Fruit fly (Drosophila melanogaster): Measurements from ENCODE around the gene Jon66Ci.

Gene Jon66Ci

dm6 chr3L:8440771-8441549 is 49.6 kb downstream of the Jon66Ci start (continued):
- TF ChIP-seq caup (GFP tag; optimal IDR thresholded peaks at IDR 0.05; ENCODE audit: severe bottlenecking): peak; percentile 9
- no peak for TF ChIP-seq NC2α (GFP tag; optimal IDR thresholded peaks at IDR 0.05)
- TF ChIP-seq CG4617 (GFP tag; optimal IDR thresholded peaks at IDR 0.05; ENCODE audit: borderline replicate concordance): no peak
- no peak for TF ChIP-seq CG2199 (GFP tag; IDR thresholded peaks at IDR 0.05)
- TF ChIP-seq NK7.1 (GFP tag; optimal IDR thresholded peaks at IDR 0.05): peak; percentile 24
- no peak for TF ChIP-seq twi (tag; optimal IDR thresholded peaks at IDR 0.05)
- no peak for TF ChIP-seq pzg (GFP tag; optimal IDR thresholded peaks at IDR 0.05)
- TF ChIP-seq ken (GFP tag; IDR thresholded peaks at IDR 0.05): no peak
- no peak; the same call in 2 of the 3 replicates for TF ChIP-seq dysf (GFP tag; IDR thresholded peaks at IDR 0.05)
- TF ChIP-seq CG12769 (tag; optimal IDR thresholded peaks at IDR 0.05): no peak
- no peak for TF ChIP-seq Bgb (GFP tag; IDR thresholded peaks at IDR 0.05; ENCODE audit: partially characterized antibody)
- TF ChIP-seq CG17328 (GFP tag; IDR thresholded peaks at IDR 0.05): no peak
- peak; percentile 50 for TF ChIP-seq fd3F (GFP tag; optimal IDR thresholded peaks at IDR 0.05)
- TF ChIP-seq sob (GFP tag; IDR thresholded peaks at IDR 0.05): no peak
- no peak; the same call in 1 of the 2 replicates for TF ChIP-seq seq (GFP tag; IDR thresholded peaks at IDR 0.05)
- peak; percentile 60 for TF ChIP-seq CG15269 (tag; optimal IDR thresholded peaks at IDR 0.05)
- peak; percentile 23 for TF ChIP-seq CoRest (tag; optimal IDR thresholded peaks at IDR 0.05)
- TF ChIP-seq CG3726 (GFP tag; IDR thresholded peaks at IDR 0.05): no peak
- peak; percentile 20 for TF ChIP-seq CG16863 (GFP tag; optimal IDR thresholded peaks at IDR 0.05)
- TF ChIP-seq CG8924 (tag; optimal IDR thresholded peaks at IDR 0.05): no peak
- no peak for TF ChIP-seq p53 (GFP tag; optimal IDR thresholded peaks at IDR 0.05)
- peak; percentile 58 for TF ChIP-seq CG2120 (GFP tag; optimal IDR thresholded peaks at IDR 0.05)
- TF ChIP-seq Deaf1 (tag; optimal IDR thresholded peaks at IDR 0.05): no peak
- TF ChIP-seq ci (GFP tag; IDR thresholded peaks at IDR 0.05): peak; percentile 18; the same call in 1 of the 3 replicates
- no peak for TF ChIP-seq Antp (GFP tag; optimal IDR thresholded peaks at IDR 0.05)
- peak; percentile 91 for TF ChIP-seq Drgx (GFP tag; IDR thresholded peaks at IDR 0.05)
- TF ChIP-seq Meics (GFP tag; optimal IDR thresholded peaks at IDR 0.05): peak; percentile 63
- TF ChIP-seq wor (GFP tag; IDR thresholded peaks at IDR 0.05): no peak
- no peak for TF ChIP-seq Sox100B (GFP tag; optimal IDR thresholded peaks at IDR 0.05)
- no peak for TF ChIP-seq ftz-f1 (GFP tag; optimal IDR thresholded peaks at IDR 0.05)
- peak; percentile 1 for TF ChIP-seq CG14710 (tag; optimal IDR thresholded peaks at IDR 0.05)
- no peak for TF ChIP-seq CG32532 (GFP tag; IDR thresholded peaks at IDR 0.05)
- TF ChIP-seq bab2 (GFP tag; optimal IDR thresholded peaks at IDR 0.05): peak; percentile 10
- no peak for TF ChIP-seq Doc2 (GFP tag; IDR thresholded peaks at IDR 0.05)
- no peak for TF ChIP-seq CG18764 (GFP tag; optimal IDR thresholded peaks at IDR 0.05)
- no peak for TF ChIP-seq wdn (GFP tag; IDR thresholded peaks at IDR 0.05)
- TF ChIP-seq CG10366 (GFP tag; IDR thresholded peaks at IDR 0.05): 0 out of 2 replicates have a peak, but pooled peaks have one; percentile 35
- peak; percentile 99 for TF ChIP-seq nom (GFP tag; optimal IDR thresholded peaks at IDR 0.05)
- TF ChIP-seq CG34422 (GFP tag; IDR thresholded peaks at IDR 0.05): no peak
- TF ChIP-seq ara (GFP tag; IDR thresholded peaks at IDR 0.05): peak; percentile 16; the same call in 1 of the 2 replicates
- no peak for TF ChIP-seq Trl (optimal IDR thresholded peaks at IDR 0.05)
- TF ChIP-seq Trl (GFP tag; optimal IDR thresholded peaks at IDR 0.05): peak; percentile 28
- peak; percentile 41 for TF ChIP-seq Xbp1 (GFP tag; optimal IDR thresholded peaks at IDR 0.05)
- TF ChIP-seq CG15011 (GFP tag; optimal IDR thresholded peaks at IDR 0.05): no peak
- no peak for TF ChIP-seq CG10543 (GFP tag; optimal IDR thresholded peaks at IDR 0.05)
- TF ChIP-seq CG18619 (GFP tag; optimal IDR thresholded peaks at IDR 0.05): peak; percentile 10
- TF ChIP-seq CG9727 (GFP tag; optimal IDR thresholded peaks at IDR 0.05): no peak
- TF ChIP-seq CG4707 (GFP tag; optimal IDR thresholded peaks at IDR 0.05): no peak
- TF ChIP-seq CG3995 (GFP tag; optimal IDR thresholded peaks at IDR 0.05): no peak
- TF ChIP-seq YL-1 (GFP tag; optimal IDR thresholded peaks at IDR 0.05): no peak

Data from whole organism, embryonic.